Fruit fly (Drosophila melanogaster) whole organism, embryonic: Measurements from ENCODE around the gene wds.

ENCODE experiments used
- ATbp ChIP-seq: fragments of 200-800 bp; sonication (Bioruptor generic); optimal IDR thresholded peaks from 2 replicates; lab custom pipeline; 2017; ENCODE audit warnings: missing biosample characterization, mild to moderate bottlenecking, missing genetic modification characterization, missing genetic modification reagents
- Adf1 ChIP-seq: fragments of 200-800 bp; sonication (Bioruptor generic); IDR thresholded peaks from 2 replicates; pipeline ENCODE4 v1.3.6; 2022; ENCODE audit warnings: missing biosample characterization, missing genetic modification characterization
- CG10431 ChIP-seq: fragments of 200-800 bp; sonication (Bioruptor generic); optimal IDR thresholded peaks from 3 replicates; lab custom pipeline; 2018; ENCODE audit warnings: missing biosample characterization, mild to moderate bottlenecking, missing genetic modification characterization
- CG11504 ChIP-seq: fragments of 200-800 bp; sonication (Bioruptor generic); optimal IDR thresholded peaks from 3 replicates; lab custom pipeline; 2019; ENCODE audit warnings: missing biosample characterization, mild to moderate bottlenecking, missing genetic modification characterization, moderate library complexity
- CG12071 ChIP-seq: fragments of 200-800 bp; sonication (Bioruptor generic); optimal IDR thresholded peaks from 3 replicates; lab custom pipeline; 2018; ENCODE audit warnings: missing biosample characterization, mild to moderate bottlenecking, missing genetic modification characterization
- CG12155 ChIP-seq: fragments of 200-800 bp; sonication (Bioruptor generic); optimal IDR thresholded peaks from 3 replicates; lab custom pipeline; 2016; ENCODE audit warnings: missing biosample characterization, missing genetic modification characterization
- CG1233 ChIP-seq: fragments of 200-800 bp; sonication (Bioruptor generic); optimal IDR thresholded peaks from 4 replicates; lab custom pipeline; 2018; ENCODE audit warnings: missing biosample characterization, mild to moderate bottlenecking, missing genetic modification characterization
- CG15269 ChIP-seq: fragments of 200-800 bp; sonication (Bioruptor generic); optimal IDR thresholded peaks from 2 replicates; lab custom pipeline; 2018; ENCODE audit warnings: missing biosample characterization, mild to moderate bottlenecking, missing genetic modification characterization, moderate library complexity
- CG16813 ChIP-seq: fragments of 200-800 bp; sonication (Bioruptor generic); IDR thresholded peaks from 3 replicates; pipeline ENCODE4 v1.3.6; 2022; ENCODE audit warnings: missing biosample characterization, missing genetic modification characterization; ENCODE audit not compliant: partially characterized antibody
- CG17186 ChIP-seq: fragments of 200-800 bp; sonication (Bioruptor generic); optimal IDR thresholded peaks from 3 replicates; lab custom pipeline; 2017; ENCODE audit warnings: missing biosample characterization, missing genetic modification reagents, missing genetic modification characterization
- CG17328 ChIP-seq: fragments of 200-800 bp; sonication (Bioruptor generic); IDR thresholded peaks from 2 replicates; pipeline ENCODE4 v1.3.6; 2022; ENCODE audit warnings: missing biosample characterization, missing genetic modification characterization
- CG17361 ChIP-seq: fragments of 200-800 bp; sonication (Bioruptor generic); IDR thresholded peaks from 3 replicates; pipeline ENCODE4 v1.3.6; 2022; ENCODE audit warnings: missing biosample characterization, missing genetic modification characterization
- CG1832 ChIP-seq: fragments of 200-800 bp; sonication (Bioruptor generic); optimal IDR thresholded peaks from 2 replicates; lab custom pipeline; 2017; ENCODE audit warnings: missing biosample characterization, mild to moderate bottlenecking, missing genetic modification characterization, inconsistent platforms
- CG2875 ChIP-seq: fragments of 200-800 bp; sonication (Bioruptor generic); optimal IDR thresholded peaks from 2 replicates; lab custom pipeline; 2017; ENCODE audit warnings: missing biosample characterization, mild to moderate bottlenecking, missing genetic modification characterization, missing genetic modification reagents
- CG31441 ChIP-seq: fragments of 200-800 bp; sonication (Bioruptor generic); IDR thresholded peaks from 2 replicates; pipeline ENCODE4 v1.3.6; 2022; ENCODE audit warnings: missing biosample characterization, missing genetic modification characterization
- CG3163 ChIP-seq: fragments of 200-800 bp; sonication (Bioruptor generic); optimal IDR thresholded peaks from 3 replicates; lab custom pipeline; 2016; ENCODE audit warnings: missing biosample characterization, missing genetic modification characterization
- CG34224 ChIP-seq: fragments of 200-800 bp; sonication (Bioruptor generic); IDR thresholded peaks from 3 replicates; pipeline ENCODE4 v1.3.6; 2022; ENCODE audit warnings: missing biosample characterization, missing genetic modification characterization; ENCODE audit not compliant: partially characterized antibody
- CG7357 ChIP-seq: fragments of 200-800 bp; sonication (Bioruptor generic); IDR thresholded peaks from 3 replicates; pipeline ENCODE4 v1.3.6; 2022; ENCODE audit warnings: missing biosample characterization, missing genetic modification characterization
- CG8478 ChIP-seq: fragments of >200 bp; optimal IDR thresholded peaks from 2 replicates; lab custom pipeline; 2018
- CG8924 ChIP-seq: fragments of 200-800 bp; optimal IDR thresholded peaks from 3 replicates; lab custom pipeline; 2019; ENCODE audit warnings: missing biosample characterization, mild to moderate bottlenecking, missing genetic modification characterization, moderate library complexity
- D19B ChIP-seq: fragments of 200-800 bp; sonication (Bioruptor generic); optimal IDR thresholded peaks from 2 replicates; lab custom pipeline; 2017; ENCODE audit warnings: missing biosample characterization, mild to moderate bottlenecking, missing genetic modification characterization
- Dad ChIP-seq: fragments of 200-800 bp; sonication (Bioruptor generic); optimal IDR thresholded peaks from 3 replicates; lab custom pipeline; 2016; ENCODE audit warnings: missing biosample characterization, missing genetic modification characterization
- Dip3 ChIP-seq: fragments of 200-800 bp; sonication (Bioruptor generic); optimal IDR thresholded peaks from 3 replicates; lab custom pipeline; 2016; ENCODE audit warnings: missing biosample characterization, missing genetic modification characterization
- Ets97D ChIP-seq: fragments of 200-800 bp; sonication (Bioruptor generic); optimal IDR thresholded peaks from 3 replicates; lab custom pipeline; 2016; ENCODE audit warnings: missing biosample characterization, missing genetic modification characterization
- HLH3B ChIP-seq: fragments of 200-800 bp; sonication (Bioruptor generic); IDR thresholded peaks from 2 replicates; pipeline ENCODE4 v1.3.6; 2022; ENCODE audit warnings: missing biosample characterization, missing genetic modification characterization
- Hmx ChIP-seq: fragments of 200-800 bp; sonication (Bioruptor generic); optimal IDR thresholded peaks from 2 replicates; lab custom pipeline; 2016; ENCODE audit warnings: missing biosample characterization, missing genetic modification characterization
- Hr78 ChIP-seq, 2 experiments: fragments of 200-800 bp in 1 of 2; fragments of >200 bp in 1 of 2; sonication (Bioruptor generic) in 1 of 2; optimal IDR thresholded peaks; 2 replicates each; lab custom pipeline; 2017 to 2019; ENCODE audit warnings: missing biosample characterization in 2 of 2, missing genetic modification characterization in 2 of 2, mild to moderate bottlenecking in 1 of 2, moderate library complexity in 1 of 2
- Jarid2 ChIP-seq: fragments of 200-800 bp; sonication (Bioruptor generic); optimal IDR thresholded peaks from 3 replicates; lab custom pipeline; 2017; ENCODE audit warnings: mild to moderate bottlenecking, missing biosample characterization, missing genetic modification reagents, missing genetic modification characterization
- Lim3 ChIP-seq: fragments of 200-800 bp; sonication (Bioruptor generic); IDR thresholded peaks from 2 replicates; pipeline ENCODE4 v1.3.6; 2022; ENCODE audit warnings: missing biosample characterization, missing genetic modification characterization
- MTF-1 ChIP-seq: fragments of 200-800 bp; sonication (Bioruptor generic); optimal IDR thresholded peaks from 2 replicates; lab custom pipeline; 2018; ENCODE audit warnings: missing biosample characterization, mild to moderate bottlenecking, missing genetic modification characterization, borderline replicate concordance
- NK7.1 ChIP-seq: fragments of 200-800 bp; sonication (Bioruptor generic); optimal IDR thresholded peaks from 3 replicates; lab custom pipeline; 2016; ENCODE audit warnings: missing biosample characterization, missing genetic modification characterization
- PHDP ChIP-seq: fragments of 200-800 bp; sonication (Bioruptor generic); optimal IDR thresholded peaks from 3 replicates; lab custom pipeline; 2018; ENCODE audit warnings: missing biosample characterization, mild to moderate bottlenecking, missing genetic modification characterization, moderate library complexity
- Sox102F ChIP-seq: fragments of 200-800 bp; sonication (Bioruptor generic); optimal IDR thresholded peaks from 2 replicates; lab custom pipeline; 2018; ENCODE audit warnings: missing biosample characterization, mild to moderate bottlenecking, missing genetic modification characterization, moderate library complexity
- Taf1 ChIP-seq: fragments of 200-800 bp; sonication (Bioruptor generic); IDR thresholded peaks from 2 replicates; pipeline ENCODE4 v1.3.6; 2022; ENCODE audit warnings: missing biosample characterization, missing genetic modification characterization
- Usf ChIP-seq: fragments of 200-800 bp; sonication (Bioruptor generic); optimal IDR thresholded peaks from 2 replicates; lab custom pipeline; 2017; ENCODE audit warnings: missing genotype, missing biosample characterization, missing genetic modification characterization
- Xbp1 ChIP-seq: fragments of 200-800 bp; sonication (Bioruptor generic); optimal IDR thresholded peaks from 3 replicates; lab custom pipeline; 2016; ENCODE audit warnings: missing biosample characterization, mild to moderate bottlenecking, missing genetic modification characterization
- bab2 ChIP-seq: fragments of 200-800 bp; sonication (Bioruptor generic); optimal IDR thresholded peaks from 2 replicates; lab custom pipeline; 2016; ENCODE audit warnings: missing biosample characterization, missing genetic modification characterization
- corto ChIP-seq: fragments of 200-800 bp; sonication (Bioruptor generic); optimal IDR thresholded peaks from 2 replicates; lab custom pipeline; 2016; ENCODE audit warnings: missing biosample characterization, mild to moderate bottlenecking, missing genetic modification characterization, moderate library complexity
- dati ChIP-seq: fragments of 200-800 bp; sonication (Bioruptor generic); IDR thresholded peaks from 2 replicates; pipeline ENCODE4 v1.3.6; 2022; ENCODE audit warnings: missing biosample characterization, missing genetic modification characterization
- inv ChIP-seq: fragments of 200-800 bp; sonication (Bioruptor generic); IDR thresholded peaks from 2 replicates; pipeline ENCODE4 v1.3.6; 2022; ENCODE audit warnings: missing biosample characterization, missing genetic modification characterization; ENCODE audit not compliant: partially characterized antibody
- kay ChIP-seq: fragments of 200-800 bp; sonication (Bioruptor generic); optimal IDR thresholded peaks from 2 replicates; lab custom pipeline; 2016; ENCODE audit warnings: missing biosample characterization, missing genetic modification characterization
- nerfin-2 ChIP-seq: fragments of 200-800 bp; sonication (Bioruptor generic); IDR thresholded peaks from 2 replicates; pipeline ENCODE4 v1.3.6; 2022; ENCODE audit warnings: missing biosample characterization, missing genetic modification characterization; ENCODE audit not compliant: partially characterized antibody
- odd ChIP-seq: fragments of 200-800 bp; sonication (Bioruptor generic); optimal IDR thresholded peaks from 2 replicates; lab custom pipeline; 2017; ENCODE audit warnings: missing biosample characterization, mild to moderate bottlenecking, missing genetic modification characterization
- onecut ChIP-seq: fragments of 200-800 bp; sonication (Bioruptor generic); IDR thresholded peaks from 2 replicates; pipeline ENCODE4 v1.3.6; 2022; ENCODE audit warnings: missing biosample characterization, missing genetic modification characterization
- ranshi ChIP-seq: fragments of 200-800 bp; sonication (Bioruptor generic); IDR thresholded peaks from 2 replicates; pipeline ENCODE4 v1.3.6; 2022; ENCODE audit warnings: missing biosample characterization, missing genetic modification characterization
- sens ChIP-seq: fragments of 200-800 bp; sonication (Bioruptor generic); peaks from one replicate; lab custom pipeline; 2016; ENCODE audit warnings: missing biosample characterization, missing genetic modification characterization
- ssp ChIP-seq: fragments of 200-800 bp; sonication (Bioruptor generic); IDR thresholded peaks from 2 replicates; pipeline ENCODE4 v1.3.6; 2022; ENCODE audit warnings: missing biosample characterization, missing genetic modification characterization
- tap ChIP-seq: fragments of 200-800 bp; optimal IDR thresholded peaks from 3 replicates; lab custom pipeline; 2019; ENCODE audit warnings: missing biosample characterization, mild to moderate bottlenecking, missing genetic modification characterization, moderate library complexity
- tin ChIP-seq: fragments of 200-800 bp; sonication (Bioruptor generic); optimal IDR thresholded peaks from 3 replicates; lab custom pipeline; 2016; ENCODE audit warnings: missing biosample characterization, missing genetic modification characterization
- zen ChIP-seq: fragments of 200-800 bp; sonication (Bioruptor generic); optimal IDR thresholded peaks from 3 replicates; lab custom pipeline; 2018; ENCODE audit warnings: missing biosample characterization, mild to moderate bottlenecking, missing genetic modification characterization, moderate library complexity

wds gene

dm6 chrX:2608470-2609157 lies 22.8 kb downstream of the wds start, which contains the start of gene Smyd3 (continued):
- TF ChIP-seq CG3163 (GFP tag; lab: Kevin White, UChicago) (peak; percentile 18), nerfin-2 (GFP tag; lab: Robert Waterston, UW) (no peak), Lim3 (GFP tag; lab: Robert Waterston, UW) (no peak), CG1832 (GFP tag; lab: Kevin White, UChicago) (no peak), Xbp1 (GFP tag; lab: Kevin White, UChicago) (peak; percentile 86), CG34224 (GFP tag; lab: Robert Waterston, UW) (no peak), Taf1 (no peak), CG8924 (tag; lab: Kevin White, UChicago) (peak; percentile 69), tap (tag; lab: Kevin White, UChicago) (no peak), odd (GFP tag; lab: Kevin White, UChicago) (no peak), zen (tag; lab: Kevin White, UChicago) (peak; percentile 44), CG17186 (GFP tag; lab: Kevin White, UChicago) (no peak), ranshi (peak; percentile 79), Hmx (GFP tag; lab: Kevin White, UChicago) (no peak), D19B (GFP tag; lab: Kevin White, UChicago) (no peak), CG12071 (GFP tag; lab: Kevin White, UChicago) (peak; percentile 53), CG17328 (GFP tag; lab: Robert Waterston, UW) (peak; percentile 80), CG17361 (GFP tag; lab: Robert Waterston, UW) (peak; percentile 66), Usf (GFP tag; lab: Kevin White, UChicago) (peak; percentile 54), CG11504 (tag; lab: Kevin White, UChicago) (no peak), CG7357 (GFP tag; lab: Robert Waterston, UW) (peak; percentile 56; the same call in 1 of the 3 replicates), corto (GFP tag; lab: Kevin White, UChicago) (no peak), Sox102F (peak; percentile 79), PHDP (tag; lab: Kevin White, UChicago) (peak; percentile 77), Hr78 (GFP tag; optimal IDR thresholded peaks at IDR 0.05; lab: Kevin White, UChicago) (no peak), bab2 (GFP tag; lab: Kevin White, UChicago) (peak; percentile 73), CG12155 (peak; percentile 75), ssp (GFP tag; lab: Robert Waterston, UW) (peak; percentile 60), Jarid2 (GFP tag; lab: Kevin White, UChicago) (no peak), Adf1 (GFP tag; lab: Robert Waterston, UW) (peak; percentile 29; the same call in 1 of the 2 replicates), CG15269 (peak; percentile 79), NK7.1 (GFP tag; lab: Kevin White, UChicago) (peak; percentile 33), MTF-1 (peak; percentile 37), CG1233 (GFP tag; lab: Kevin White, UChicago) (peak; percentile 61), Ets97D (peak; percentile 65), CG16813 (GFP tag; lab: Robert Waterston, UW) (no peak), HLH3B (GFP tag; lab: Robert Waterston, UW) (peak; percentile 84), onecut (peak; percentile 55), Dip3 (peak; percentile 82), Dad (peak; percentile 80), inv (GFP tag; lab: Robert Waterston, UW) (no peak), sens (GFP tag; lab: Kevin White, UChicago) (peak; percentile 95), CG8478 (lab: Kevin White, UChicago) (no peak), ATbp (GFP tag; lab: Kevin White, UChicago) (peak; percentile 62), kay (peak; percentile 44), CG2875 (no peak), tin (peak; percentile 69), CG10431 (GFP tag; lab: Kevin White, UChicago) (peak; percentile 20), CG31441 (GFP tag; lab: Robert Waterston, UW) (no peak; the same call in 1 of the 2 replicates), dati (GFP tag; lab: Robert Waterston, UW) (peak; percentile 56; the same call in 1 of the 2 replicates)
